Fruit fly (Drosophila melanogaster): Measurements from ENCODE around the gene ATP6AP2.

- no peak for TF ChIP-seq p53 (GFP tag; optimal IDR thresholded peaks at IDR 0.05)
- TF ChIP-seq CG1602 (GFP tag; optimal IDR thresholded peaks at IDR 0.05): no peak
- TF ChIP-seq CG14014 (GFP tag; IDR thresholded peaks at IDR 0.05): no peak
- TF ChIP-seq CG7271 (tag; optimal IDR thresholded peaks at IDR 0.05): no peak
- TF ChIP-seq CG33557 (GFP tag; optimal IDR thresholded peaks at IDR 0.05): no peak
- no peak for TF ChIP-seq onecut (GFP tag; IDR thresholded peaks at IDR 0.05)
Measured at dm6 chr3R:9264042-9264441, 3.6 kb downstream of the ATP6AP2 start, which contains the start of gene sage.
